Worm (Caenorhabditis elegans) whole organism, early embryonic: ENCODE measurements around the gene H11E01.3.

ENCODE experiments used
- B0310.2 ChIP-seq: sonication (generic microtip); optimal IDR thresholded peaks from 2 replicates; lab custom pipeline; 2016; ENCODE audit warnings: mild to moderate bottlenecking, missing genetic modification characterization, missing compliant biosample characterization
- F13C5.2 ChIP-seq: sonication (generic microtip); optimal IDR thresholded peaks from 2 replicates; lab custom pipeline; 2017; ENCODE audit warnings: mild to moderate bottlenecking, missing genetic modification characterization, inconsistent platforms, missing compliant biosample characterization
- aly-1 ChIP-seq: sonication (generic microtip); optimal IDR thresholded peaks from 2 replicates; lab custom pipeline; 2016; ENCODE audit warnings: missing genetic modification characterization, missing compliant biosample characterization
- ama-1 ChIP-seq: fragments of 150-350 bp; optimal IDR thresholded peaks from 2 replicates; lab custom pipeline; 2014
- ceh-13 ChIP-seq: fragments of 200-800 bp; sonication (Bioruptor generic); optimal IDR thresholded peaks from 2 replicates; lab custom pipeline; 2018; ENCODE audit warnings: mild to moderate bottlenecking, missing genetic modification characterization, missing compliant biosample characterization
- ceh-36 ChIP-seq: sonication (generic microtip); optimal IDR thresholded peaks from 2 replicates; lab custom pipeline; 2016; ENCODE audit warnings: missing genetic modification characterization, inconsistent platforms, missing compliant biosample characterization
- ets-7 ChIP-seq: sonication (generic microtip); optimal IDR thresholded peaks from 2 replicates; lab custom pipeline; 2016; ENCODE audit warnings: missing genotype, missing genetic modification characterization, missing compliant biosample characterization
- flt-1 ChIP-seq: fragments of 200-800 bp; sonication (Bioruptor generic); IDR thresholded peaks from 2 replicates; pipeline ENCODE4 v1.3.6; 2022; ENCODE audit warnings: missing genetic modification characterization, missing compliant biosample characterization
- hmbx-1 ChIP-seq: sonication (generic microtip); optimal IDR thresholded peaks from 2 replicates; lab custom pipeline; 2016; ENCODE audit warnings: mild to moderate bottlenecking, missing genetic modification characterization, missing compliant biosample characterization
- hmg-4 ChIP-seq: fragments of 200-800 bp; sonication (Bioruptor generic); optimal IDR thresholded peaks from 2 replicates; lab custom pipeline; 2018; ENCODE audit warnings: mild to moderate bottlenecking, missing genetic modification characterization, missing compliant biosample characterization
- hnd-1 ChIP-seq: sonication (generic microtip); optimal IDR thresholded peaks from 2 replicates; lab custom pipeline; 2016; ENCODE audit warnings: missing genetic modification characterization, missing compliant biosample characterization
- pes-1 ChIP-seq: fragments of 200-800 bp; sonication (Bioruptor generic); IDR thresholded peaks from 2 replicates; pipeline ENCODE4 v1.3.6; 2022; ENCODE audit warnings: missing genetic modification reagents, missing genetic modification characterization, missing compliant biosample characterization
- scrt-1 ChIP-seq: fragments of 200-800 bp; sonication (Bioruptor generic); IDR thresholded peaks from 2 replicates; pipeline ENCODE4 v1.3.6; 2022; ENCODE audit warnings: missing genetic modification characterization, missing compliant biosample characterization
- sea-1 ChIP-seq: fragments of 200-800 bp; sonication (Bioruptor generic); conservative IDR thresholded peaks from 2 replicates; pipeline ENCODE4 v1.3.6; 2022; ENCODE audit warnings: missing genetic modification characterization, missing compliant biosample characterization
- tbx-11 ChIP-seq: fragments of 200-800 bp; sonication (Bioruptor generic); IDR thresholded peaks from 2 replicates; pipeline ENCODE4 v1.3.6; 2022; ENCODE audit warnings: missing genetic modification characterization, missing compliant biosample characterization
- tbx-37 ChIP-seq: fragments of 200-800 bp; sonication (Bioruptor generic); conservative IDR thresholded peaks from 2 replicates; pipeline ENCODE4 v1.3.6; 2022; ENCODE audit warnings: missing genetic modification reagents, missing genetic modification characterization, missing compliant biosample characterization
- tra-4 ChIP-seq: sonication (generic microtip); optimal IDR thresholded peaks from 2 replicates; lab custom pipeline; 2017; ENCODE audit warnings: missing genetic modification characterization, missing compliant biosample characterization

The H11E01.3 gene

ce11 chrX:1589114-1589902, 15.4 kb upstream of the H11E01.3 start:
- TF ChIP-seq ets-7 (tag; lab: Kevin White, UChicago): no peak
- TF ChIP-seq pes-1 (GFP tag; lab: Robert Waterston, UW): no peak
- TF ChIP-seq tbx-37 (GFP tag; lab: Robert Waterston, UW): no peak
- no peak for TF ChIP-seq tbx-11 (GFP tag; lab: Robert Waterston, UW)
- TF ChIP-seq tra-4 (tag; lab: Kevin White, UChicago): no peak
- TF ChIP-seq scrt-1 (GFP tag; lab: Robert Waterston, UW): no peak
- no peak for TF ChIP-seq hmg-4 (GFP tag; lab: Kevin White, UChicago)
- no peak for TF ChIP-seq hnd-1 (tag; lab: Kevin White, UChicago)
- TF ChIP-seq B0310.2: no peak
- no peak for TF ChIP-seq aly-1 (tag; lab: Kevin White, UChicago)
- TF ChIP-seq F13C5.2 (tag; lab: Kevin White, UChicago): no peak
- no peak for TF ChIP-seq ceh-13 (GFP tag; lab: Kevin White, UChicago)

ce11 chrX:1589962-1590361, 14.7 kb upstream of the H11E01.3 start:
- TF ChIP-seq tbx-37 (GFP tag; lab: Robert Waterston, UW) (no peak), pes-1 (GFP tag; lab: Robert Waterston, UW) (peak; percentile 48; the same call in 1 of the 2 replicates)

- TF ChIP-seq pes-1 (GFP tag; lab: Robert Waterston, UW) (no peak), ceh-13 (GFP tag; lab: Kevin White, UChicago) (no peak), B0310.2 (no peak), aly-1 (tag; lab: Kevin White, UChicago) (no peak), sea-1 (no peak), tbx-37 (GFP tag; lab: Robert Waterston, UW) (no peak), hnd-1 (tag; lab: Kevin White, UChicago) (no peak), tbx-11 (GFP tag; lab: Robert Waterston, UW) (no peak), flt-1 (GFP tag; lab: Robert Waterston, UW) (no peak), ets-7 (tag; lab: Kevin White, UChicago) (no peak), F13C5.2 (tag; lab: Kevin White, UChicago) (no peak), ama-1 (lab: Kevin White, UChicago) (no peak)
Observed at ce11 chrX:1598061-1598690, 6.5 kb upstream of the H11E01.3 start.

- no peak for TF ChIP-seq tbx-37 (GFP tag; lab: Robert Waterston, UW)
- TF ChIP-seq tbx-11 (GFP tag; lab: Robert Waterston, UW): no peak
Observed at ce11 chrX:1599294-1599693, 5.4 kb upstream of the H11E01.3 start.

- TF ChIP-seq pes-1 (GFP tag; lab: Robert Waterston, UW): no peak
- TF ChIP-seq tbx-37 (GFP tag; lab: Robert Waterston, UW): no peak
- TF ChIP-seq tra-4 (tag; lab: Kevin White, UChicago): no peak
- no peak for TF ChIP-seq hmbx-1
- no peak for TF ChIP-seq hnd-1 (tag; lab: Kevin White, UChicago)
- no peak for TF ChIP-seq B0310.2
- TF ChIP-seq aly-1 (tag; lab: Kevin White, UChicago): no peak
- TF ChIP-seq hmg-4 (GFP tag; lab: Kevin White, UChicago): no peak
- TF ChIP-seq tbx-11 (GFP tag; lab: Robert Waterston, UW): no peak
Observed at ce11 chrX:1601563-1601962, 3.1 kb upstream of the H11E01.3 start.

- TF ChIP-seq aly-1 (tag; lab: Kevin White, UChicago) (peak; percentile 2), hmg-4 (GFP tag; lab: Kevin White, UChicago) (peak; percentile 10), F13C5.2 (tag; lab: Kevin White, UChicago) (no peak)
Observed at ce11 chrX:1602548-1602947, 2.2 kb upstream of the H11E01.3 start.

ce11 chrX:1603027-1603426, 1.7 kb upstream of the H11E01.3 start:
- no peak for TF ChIP-seq ceh-36 (tag; lab: Kevin White, UChicago)
- TF ChIP-seq pes-1 (GFP tag; lab: Robert Waterston, UW): 0 out of 2 replicates have a peak, but pooled peaks have one; percentile 18

ce11 chrX:1603709-1604108, 997 bp upstream of the H11E01.3 start:
- no peak for TF ChIP-seq ama-1 (lab: Kevin White, UChicago)
- TF ChIP-seq tra-4 (tag; lab: Kevin White, UChicago): no peak
- no peak for TF ChIP-seq hmg-4 (GFP tag; lab: Kevin White, UChicago)
- TF ChIP-seq hnd-1 (tag; lab: Kevin White, UChicago): no peak
- no peak for TF ChIP-seq ceh-13 (GFP tag; lab: Kevin White, UChicago)
- no peak for TF ChIP-seq aly-1 (tag; lab: Kevin White, UChicago)
- no peak for TF ChIP-seq sea-1
- TF ChIP-seq ceh-36 (tag; lab: Kevin White, UChicago): no peak
- TF ChIP-seq ets-7 (tag; lab: Kevin White, UChicago): no peak
- no peak for TF ChIP-seq scrt-1 (GFP tag; lab: Robert Waterston, UW)
- TF ChIP-seq tbx-37 (GFP tag; lab: Robert Waterston, UW): no peak
